Worm (Caenorhabditis elegans) whole organism, L4 larva: ENCODE results near the gene cubn-1.

Source experiments
- F37D6.2 ChIP-seq: sonication (generic microtip); optimal IDR thresholded peaks from 2 replicates; lab custom pipeline; 2016; ENCODE audit warnings: mild to moderate bottlenecking, missing genetic modification characterization, missing compliant biosample characterization
- F44E2.7 ChIP-seq: fragments of 200-800 bp; sonication (Bioruptor generic); IDR thresholded peaks from 2 replicates; pipeline ENCODE4 v2.1.2; 2022; ENCODE audit warnings: missing genetic modification characterization, missing compliant biosample characterization
- T20F7.1 ChIP-seq: fragments of 200-800 bp; sonication (Bioruptor generic); optimal IDR thresholded peaks from 2 replicates; lab custom pipeline; 2018; ENCODE audit warnings: mild to moderate bottlenecking, missing genetic modification characterization, missing compliant biosample characterization
- T26A8.4 ChIP-seq: fragments of 200-800 bp; sonication (Bioruptor generic); IDR thresholded peaks from 2 replicates; pipeline ENCODE4 v1.3.6; 2022; ENCODE audit warnings: missing genetic modification characterization, missing compliant biosample characterization
- ZK337.2 ChIP-seq: fragments of 200-800 bp; sonication (Bioruptor generic); IDR thresholded peaks from 2 replicates; pipeline ENCODE4 v1.3.6; 2022; ENCODE audit warnings: missing genetic modification reagents, missing genetic modification characterization, missing compliant biosample characterization
- ZK546.5 ChIP-seq, 2 experiments: sonication (generic microtip); optimal IDR thresholded peaks; 2 replicates each; lab custom pipeline; 2017; ENCODE audit warnings: missing biosample characterization in 2 of 2, missing genetic modification characterization in 2 of 2
- ama-1 ChIP-seq: fragments of 150-350 bp; optimal IDR thresholded peaks from 2 replicates; lab custom pipeline; 2014; ENCODE audit warnings: inconsistent platforms, mixed read lengths
- arid-1 ChIP-seq: fragments of 200-800 bp; sonication (Bioruptor generic); conservative IDR thresholded peaks from 2 replicates; pipeline ENCODE4 v1.3.6; 2022; ENCODE audit warnings: missing genetic modification reagents, missing genetic modification characterization, missing compliant biosample characterization
- ceh-28 ChIP-seq: fragments of 150-350 bp; optimal IDR thresholded peaks from 2 replicates; lab custom pipeline; 2014; ENCODE audit warnings: missing biosample characterization, missing genetic modification reagents, missing genetic modification characterization
- ceh-44 ChIP-seq: fragments of 200-800 bp; sonication (Bioruptor generic); IDR thresholded peaks from 2 replicates; pipeline ENCODE4 v1.3.6; 2022; ENCODE audit warnings: missing genetic modification reagents, missing genetic modification characterization, missing compliant biosample characterization
- ctbp-1 ChIP-seq: fragments of 200-800 bp; sonication (Bioruptor generic); IDR thresholded peaks from 2 replicates; pipeline ENCODE4 v1.3.6; 2022; ENCODE audit warnings: missing genetic modification reagents, missing genetic modification characterization, missing compliant biosample characterization
- daf-19 ChIP-seq: fragments of 200-800 bp; sonication (Bioruptor generic); conservative IDR thresholded peaks from 2 replicates; pipeline ENCODE4 v1.3.6; 2022; ENCODE audit warnings: missing genetic modification characterization, missing compliant biosample characterization
- daf-8 ChIP-seq: fragments of 200-800 bp; sonication (Bioruptor generic); IDR thresholded peaks from 2 replicates; pipeline ENCODE4 v1.3.6; 2022; ENCODE audit warnings: missing genetic modification characterization, missing compliant biosample characterization
- dmd-6 ChIP-seq: fragments of 200-800 bp; sonication (Bioruptor generic); IDR thresholded peaks from 2 replicates; pipeline ENCODE4 v1.3.6; 2022; ENCODE audit warnings: missing genetic modification reagents, missing genetic modification characterization, missing compliant biosample characterization
- dmd-8 ChIP-seq: fragments of 200-800 bp; sonication (Bioruptor generic); IDR thresholded peaks from 2 replicates; pipeline ENCODE4 v1.3.6; 2022; ENCODE audit warnings: missing genetic modification characterization, missing compliant biosample characterization
- dmd-9 ChIP-seq: fragments of 200-800 bp; sonication (Bioruptor generic); IDR thresholded peaks from 2 replicates; pipeline ENCODE4 v1.3.6; 2022; ENCODE audit warnings: missing genetic modification reagents, missing genetic modification characterization, missing compliant biosample characterization
- duxl-1 ChIP-seq: sonication (generic microtip); optimal IDR thresholded peaks from 2 replicates; lab custom pipeline; 2016; ENCODE audit warnings: mild to moderate bottlenecking, missing genetic modification characterization, moderate library complexity, missing compliant biosample characterization; ENCODE audit not compliant: poor library complexity
- dve-1 ChIP-seq: sonication (generic microtip); optimal IDR thresholded peaks from 2 replicates; lab custom pipeline; 2017; ENCODE audit warnings: antibody characterized with exemption, mild to moderate bottlenecking, missing genetic modification characterization, missing compliant biosample characterization; ENCODE audit not compliant: insufficient read depth
- egl-27 ChIP-seq: sonication (generic microtip); optimal IDR thresholded peaks from 3 replicates; lab custom pipeline; 2017; ENCODE audit warnings: missing biosample characterization, missing genetic modification reagents, missing genetic modification characterization
- egl-43 ChIP-seq: fragments of 200-800 bp; sonication (Bioruptor generic); IDR thresholded peaks from 2 replicates; pipeline ENCODE4 v1.3.6; 2022; ENCODE audit warnings: missing genetic modification reagents, missing genetic modification characterization, missing compliant biosample characterization
- fkh-10 ChIP-seq: fragments of 150-350 bp; optimal IDR thresholded peaks from 2 replicates; lab custom pipeline; 2014; ENCODE audit warnings: missing biosample characterization, missing genetic modification reagents, missing genetic modification characterization
- hlh-11 ChIP-seq: fragments of 200-800 bp; sonication (Bioruptor generic); optimal IDR thresholded peaks from 2 replicates; lab custom pipeline; 2018; ENCODE audit warnings: mild to moderate bottlenecking, missing genetic modification characterization, missing compliant biosample characterization
- hlh-30 ChIP-seq: sonication (generic microtip); optimal IDR thresholded peaks from 2 replicates; lab custom pipeline; 2017; ENCODE audit warnings: antibody characterized with exemption, mild to moderate bottlenecking, missing genetic modification characterization, missing compliant biosample characterization; ENCODE audit not compliant: insufficient read depth
- lim-7 ChIP-seq: fragments of 200-800 bp; sonication (Bioruptor generic); IDR thresholded peaks from 2 replicates; pipeline ENCODE4 v1.3.6; 2022; ENCODE audit warnings: missing genetic modification characterization, missing compliant biosample characterization
- lin-13 ChIP-seq: fragments of 150-350 bp; optimal IDR thresholded peaks from 2 replicates; lab custom pipeline; 2014; ENCODE audit warnings: missing biosample characterization, missing genetic modification reagents, missing genetic modification characterization
- lin-29 ChIP-seq: fragments of 200-800 bp; sonication (Bioruptor generic); IDR thresholded peaks from 2 replicates; pipeline ENCODE4 v1.3.6; 2022; ENCODE audit warnings: missing genetic modification reagents, missing genetic modification characterization, missing compliant biosample characterization
- lin-38 ChIP-seq: fragments of 200-800 bp; sonication (Bioruptor generic); IDR thresholded peaks from 2 replicates; pipeline ENCODE4 v1.3.6; 2022; ENCODE audit warnings: missing genetic modification reagents, missing genetic modification characterization, missing compliant biosample characterization
- lin-39 ChIP-seq: fragments of 150-350 bp; optimal IDR thresholded peaks from 2 replicates; lab custom pipeline; 2014; ENCODE audit warnings: missing biosample characterization, missing genetic modification reagents, missing genetic modification characterization
- lir-3 ChIP-seq: sonication (generic microtip); optimal IDR thresholded peaks from 2 replicates; lab custom pipeline; 2016; ENCODE audit warnings: mild to moderate bottlenecking, missing genetic modification characterization, missing compliant biosample characterization
- madf-5 ChIP-seq, 2 experiments: fragments of 200-800 bp; sonication (Bioruptor generic); IDR thresholded peaks; 2 replicates each; pipeline ENCODE4 v1.3.6; 2022; ENCODE audit warnings: missing compliant biosample characterization in 2 of 2, missing genetic modification characterization in 2 of 2
- mdl-1 ChIP-seq, 2 experiments: fragments of 150-350 bp in 1 of 2; sonication (generic microtip) in 1 of 2; optimal IDR thresholded peaks; 2 replicates each; lab custom pipeline; 2014 to 2017; ENCODE audit warnings: missing biosample characterization in 2 of 2, missing genetic modification characterization in 2 of 2
- mep-1 ChIP-seq: fragments of 150-350 bp; sonication (generic microtip); optimal IDR thresholded peaks from 3 replicates; lab custom pipeline; 2014; ENCODE audit warnings: missing biosample characterization, missing genetic modification characterization
- nhr-11 ChIP-seq: fragments of 150-350 bp; optimal IDR thresholded peaks from 2 replicates; lab custom pipeline; 2014; ENCODE audit warnings: missing biosample characterization, missing genetic modification characterization
- nhr-237 ChIP-seq: sonication (generic microtip); optimal IDR thresholded peaks from 2 replicates; lab custom pipeline; 2017; ENCODE audit warnings: missing biosample characterization, missing genetic modification characterization
- nhr-25 ChIP-seq: sonication (generic microtip); optimal IDR thresholded peaks from 2 replicates; lab custom pipeline; 2017; ENCODE audit warnings: missing genetic modification characterization, mild to moderate bottlenecking, missing compliant biosample characterization, antibody characterized with exemption, moderate library complexity, borderline replicate concordance; ENCODE audit not compliant: insufficient read depth
- nhr-28 ChIP-seq: fragments of 150-350 bp; optimal IDR thresholded peaks from 2 replicates; lab custom pipeline; 2014; ENCODE audit warnings: missing biosample characterization, missing genetic modification characterization
- sdz-12 ChIP-seq: fragments of 200-800 bp; sonication (Bioruptor generic); optimal IDR thresholded peaks from 2 replicates; lab custom pipeline; 2018; ENCODE audit warnings: mild to moderate bottlenecking, missing genetic modification characterization, missing compliant biosample characterization
- set-16 ChIP-seq: fragments of 200-800 bp; sonication (Bioruptor generic); IDR thresholded peaks from 2 replicates; pipeline ENCODE4 v1.3.6; 2022; ENCODE audit warnings: missing genetic modification reagents, missing genetic modification characterization, missing compliant biosample characterization
- skn-1 ChIP-seq: fragments of 150-350 bp; optimal IDR thresholded peaks from 2 replicates; lab custom pipeline; 2014; ENCODE audit warnings: missing biosample characterization, missing genetic modification characterization
- snpc-1.2 ChIP-seq: fragments of 200-800 bp; sonication (Bioruptor generic); IDR thresholded peaks from 2 replicates; pipeline ENCODE4 v1.3.6; 2022; ENCODE audit warnings: missing genetic modification reagents, missing genetic modification characterization, missing compliant biosample characterization
- snpc-4 ChIP-seq: fragments of 150-350 bp; optimal IDR thresholded peaks from 2 replicates; lab custom pipeline; 2014; ENCODE audit warnings: missing biosample characterization, missing genetic modification characterization
- spr-1 ChIP-seq: sonication (generic microtip); optimal IDR thresholded peaks from 2 replicates; lab custom pipeline; 2016; ENCODE audit warnings: mild to moderate bottlenecking, missing genetic modification characterization, missing compliant biosample characterization
- spr-3 ChIP-seq: fragments of 200-800 bp; sonication (Bioruptor generic); optimal IDR thresholded peaks from 2 replicates; lab custom pipeline; 2018; ENCODE audit warnings: mild to moderate bottlenecking, missing genetic modification characterization, missing compliant biosample characterization
- tag-97 ChIP-seq: fragments of 200-800 bp; sonication (Bioruptor generic); IDR thresholded peaks from 2 replicates; pipeline ENCODE4 v1.3.6; 2022; ENCODE audit warnings: missing genetic modification characterization, missing compliant biosample characterization
- tra-1 ChIP-seq: fragments of 200-800 bp; sonication (Bioruptor generic); IDR thresholded peaks from 2 replicates; pipeline ENCODE4 v1.3.6; 2022; ENCODE audit warnings: missing genetic modification reagents, missing genetic modification characterization, missing compliant biosample characterization
- unc-130 ChIP-seq: sonication (generic microtip); optimal IDR thresholded peaks from 2 replicates; lab custom pipeline; 2016; ENCODE audit warnings: missing genetic modification reagents, missing genetic modification characterization, missing compliant biosample characterization
- unc-62 ChIP-seq, 3 experiments: fragments of 150-350 bp in 1 of 3; sonication (generic microtip); optimal IDR thresholded peaks in 2 of 3; peaks in 1 of 3; 1 replicate in 1 of 3; 2 replicates in 2 of 3; lab custom pipeline; 2014 to 2017; ENCODE audit warnings: missing biosample characterization in 3 of 3, missing genetic modification characterization in 3 of 3, missing genetic modification reagents in 3 of 3, missing genotype in 1 of 3
- zag-1 ChIP-seq: fragments of 150-350 bp; optimal IDR thresholded peaks from 2 replicates; lab custom pipeline; 2014; ENCODE audit warnings: missing biosample characterization, missing genetic modification characterization
- zfp-2 ChIP-seq: sonication (generic microtip); optimal IDR thresholded peaks from 2 replicates; lab custom pipeline; 2016; ENCODE audit warnings: mild to moderate bottlenecking, missing genetic modification characterization, missing compliant biosample characterization
- zfp-3 ChIP-seq: fragments of 200-800 bp; sonication (Bioruptor generic); conservative IDR thresholded peaks from 2 replicates; pipeline ENCODE4 v1.3.6; 2022; ENCODE audit warnings: missing genetic modification reagents, missing genetic modification characterization, missing compliant biosample characterization
- zip-2 ChIP-seq: fragments of 150-350 bp; optimal IDR thresholded peaks from 2 replicates; lab custom pipeline; 2014; ENCODE audit warnings: missing biosample characterization, missing genetic modification characterization

Gene cubn-1

ce11 chrV:12637238-12637690 lies 26.1 kb downstream of the cubn-1 start, which contains the start of gene F56H9.2:
Gene F56H9.2, plus strand, starts transcription at chrV:12637663.
- peak; percentile 46 for TF ChIP-seq T20F7.1
- no peak for TF ChIP-seq ZK337.2 (GFP tag; lab: Robert Waterston, UW)
- no peak for TF ChIP-seq dmd-8
- TF ChIP-seq madf-5 (GFP tag; IDR thresholded peaks at IDR 0.05; lab: Robert Waterston, UW): no peak
- peak; percentile 51 for TF ChIP-seq nhr-28 (tag; lab: Kevin White, UChicago)
- TF ChIP-seq daf-8 (GFP tag; lab: Robert Waterston, UW): no peak
- TF ChIP-seq zag-1 (tag; lab: Kevin White, UChicago): no peak
- peak; percentile 16 for TF ChIP-seq spr-1
- TF ChIP-seq dve-1 (tag; lab: Kevin White, UChicago): peak; percentile 86
- no peak for TF ChIP-seq tag-97 (GFP tag; lab: Robert Waterston, UW)
- no peak for TF ChIP-seq fkh-10 (GFP tag; lab: Kevin White, UChicago)
- TF ChIP-seq unc-62 (GFP tag; optimal IDR thresholded peaks at IDR 0.05 in 1 of 2; lab: Kevin White, UChicago): peak in 1 of 2 experiments; percentile 98
- no peak for TF ChIP-seq unc-62 (tag; optimal IDR thresholded peaks at IDR 0.05; lab: Kevin White, UChicago)
- peak; percentile 94 for TF ChIP-seq hlh-30 (tag; lab: Kevin White, UChicago)
- TF ChIP-seq skn-1: no peak
- TF ChIP-seq tra-1 (GFP tag; lab: Robert Waterston, UW): peak; percentile 80; the same call in 1 of the 2 replicates
- TF ChIP-seq mep-1: peak; percentile 76
- TF ChIP-seq ceh-28 (tag; lab: Kevin White, UChicago): no peak
- TF ChIP-seq lim-7 (GFP tag; lab: Robert Waterston, UW): no peak
- TF ChIP-seq unc-130 (GFP tag; lab: Kevin White, UChicago): no peak
- no peak for TF ChIP-seq arid-1 (GFP tag; lab: Robert Waterston, UW)
- TF ChIP-seq daf-19 (GFP tag; lab: Robert Waterston, UW): no peak
- TF ChIP-seq zfp-2 (tag; lab: Kevin White, UChicago): no peak
- TF ChIP-seq ama-1 (lab: Kevin White, UChicago): peak; percentile 69
- peak; percentile 67 for TF ChIP-seq nhr-25 (tag; lab: Kevin White, UChicago)
- 0 out of 2 replicates have a peak, but pooled peaks have one; percentile 12 for TF ChIP-seq ctbp-1 (GFP tag; lab: Robert Waterston, UW)
- no peak for TF ChIP-seq nhr-237 (tag; lab: Kevin White, UChicago)
- TF ChIP-seq nhr-11: peak; percentile 28
- no peak for TF ChIP-seq lin-38 (GFP tag; lab: Robert Waterston, UW)
- no peak for TF ChIP-seq zip-2
- TF ChIP-seq snpc-4 (tag; lab: Kevin White, UChicago): no peak
- peak; percentile 32 to 85 for TF ChIP-seq mdl-1 (tag; optimal IDR thresholded peaks at IDR 0.05; lab: Kevin White, UChicago)
- TF ChIP-seq dmd-9 (GFP tag; lab: Robert Waterston, UW): no peak
- no peak for TF ChIP-seq lir-3 (tag; lab: Kevin White, UChicago)
- no peak for TF ChIP-seq lin-39 (tag; lab: Kevin White, UChicago)
- TF ChIP-seq F37D6.2 (tag; lab: Kevin White, UChicago): no peak
- TF ChIP-seq duxl-1 (tag; lab: Kevin White, UChicago): no peak
- TF ChIP-seq ZK546.5 (tag; optimal IDR thresholded peaks at IDR 0.05; lab: Kevin White, UChicago): no peak
- peak; percentile 98 for TF ChIP-seq dmd-6 (GFP tag; lab: Robert Waterston, UW)
- TF ChIP-seq lin-13 (GFP tag; lab: Kevin White, UChicago): peak; percentile 8
- TF ChIP-seq T26A8.4 (GFP tag; lab: Robert Waterston, UW): no peak
- no peak for TF ChIP-seq lin-29 (GFP tag; lab: Robert Waterston, UW)
- no peak for TF ChIP-seq F44E2.7 (GFP tag; lab: Robert Waterston, UW)
- TF ChIP-seq set-16 (GFP tag; lab: Robert Waterston, UW): no peak
- TF ChIP-seq hlh-11 (tag; lab: Kevin White, UChicago): peak; percentile 95
- TF ChIP-seq egl-27 (tag; lab: Kevin White, UChicago): no peak
- TF ChIP-seq spr-3: no peak
- TF ChIP-seq snpc-1.2 (GFP tag; lab: Robert Waterston, UW): no peak
- no peak; the same call in 1 of the 2 replicates for TF ChIP-seq zfp-3 (GFP tag; lab: Robert Waterston, UW)
- no peak for TF ChIP-seq ceh-44 (GFP tag; lab: Robert Waterston, UW)
- TF ChIP-seq sdz-12 (GFP tag; lab: Kevin White, UChicago): no peak
- TF ChIP-seq egl-43 (GFP tag; lab: Robert Waterston, UW): no peak
